Worm (Caenorhabditis elegans) whole organism, mixed stage, embryonic: ENCODE measurements around the gene chl-1.

ENCODE experiments used
- elt-1 ChIP-seq: sonication (generic microtip); optimal IDR thresholded peaks from 2 replicates; lab custom pipeline; 2017; ENCODE audit warnings: missing genetic modification characterization, mild to moderate bottlenecking, missing compliant biosample characterization, antibody characterized with exemption, moderate library complexity, borderline replicate concordance; ENCODE audit not compliant: insufficient read depth
- nhr-12 ChIP-seq: fragments of 150-350 bp; optimal IDR thresholded peaks from 2 replicates; lab custom pipeline; 2014; ENCODE audit warnings: missing biosample characterization, missing genetic modification characterization
- nhr-237 ChIP-seq: fragments of 150-350 bp; optimal IDR thresholded peaks from 2 replicates; lab custom pipeline; 2014; ENCODE audit warnings: missing biosample characterization, missing genetic modification characterization
- pha-4 ChIP-seq: fragments of 150-350 bp; optimal IDR thresholded peaks from 2 replicates; lab custom pipeline; 2018; ENCODE audit warnings: missing biosample characterization, missing genetic modification reagents, missing genetic modification characterization
- unc-39 ChIP-seq: fragments of 150-350 bp; optimal IDR thresholded peaks from 2 replicates; lab custom pipeline; 2014; ENCODE audit warnings: missing biosample characterization, missing genetic modification characterization
- unc-62 ChIP-seq: fragments of 150-350 bp; optimal IDR thresholded peaks from 2 replicates; lab custom pipeline; 2014; ENCODE audit warnings: missing biosample characterization, missing genetic modification reagents, missing genetic modification characterization

DNA sequence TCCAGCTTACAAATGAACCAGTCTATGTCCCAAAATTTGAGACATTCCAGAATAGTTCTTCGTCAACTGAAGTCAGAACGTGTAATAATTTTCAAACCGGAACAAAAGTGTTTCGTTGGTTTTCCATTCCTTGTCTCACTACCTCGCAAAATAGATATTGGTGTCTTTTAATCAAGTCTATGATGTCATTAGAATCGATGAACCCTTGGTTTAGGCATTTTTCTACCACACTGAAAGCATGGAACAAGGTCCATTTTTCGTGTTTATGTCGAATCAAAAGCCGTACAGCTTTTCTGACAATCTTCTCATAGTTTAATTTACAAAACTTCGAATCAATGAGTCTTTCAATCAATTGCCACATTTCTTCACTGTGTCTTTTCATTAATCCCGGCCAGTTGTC is 41.7 kb upstream of the chl-1 start, which contains the start of gene H04D03.7:
- no peak for TF ChIP-seq nhr-12 (tag; lab: Kevin White, UChicago)
- no peak for TF ChIP-seq elt-1
- no peak for TF ChIP-seq unc-39 (tag; lab: Kevin White, UChicago)
- TF ChIP-seq unc-62: no peak
- no peak for TF ChIP-seq nhr-237 (tag; lab: Kevin White, UChicago)
- no peak for TF ChIP-seq pha-4 (tag; lab: Kevin White, UChicago)
